Fruit fly (Drosophila melanogaster) whole organism, embryonic: ENCODE data around the gene ppl.

ENCODE experiments used
- Atf6 ChIP-seq: fragments of 200-800 bp; sonication (Bioruptor generic); IDR thresholded peaks from 2 replicates; pipeline ENCODE4 v1.3.6; 2022; ENCODE audit warnings: missing biosample characterization, missing genetic modification characterization
- Bdp1 ChIP-seq: fragments of 200-800 bp; sonication (Bioruptor generic); optimal IDR thresholded peaks from 3 replicates; lab custom pipeline; 2016; ENCODE audit warnings: missing biosample characterization, missing genetic modification characterization
- Bgb ChIP-seq: fragments of 200-800 bp; sonication (Bioruptor generic); IDR thresholded peaks from 2 replicates; pipeline ENCODE4 v1.3.6; 2022; ENCODE audit warnings: missing biosample characterization, missing genetic modification characterization; ENCODE audit not compliant: partially characterized antibody
- CG10147 ChIP-seq: fragments of 200-800 bp; sonication (Bioruptor generic); optimal IDR thresholded peaks from 2 replicates; lab custom pipeline; 2019; ENCODE audit warnings: missing biosample characterization, mild to moderate bottlenecking, missing genetic modification characterization, moderate library complexity
- CG10267 ChIP-seq: fragments of 200-800 bp; sonication (Bioruptor generic); optimal IDR thresholded peaks from 2 replicates; lab custom pipeline; 2018; ENCODE audit warnings: missing biosample characterization, mild to moderate bottlenecking, missing genetic modification characterization, moderate library complexity
- CG11247 ChIP-seq: fragments of 200-800 bp; sonication (Bioruptor generic); IDR thresholded peaks from 2 replicates; pipeline ENCODE4 v1.3.6; 2022; ENCODE audit warnings: missing biosample characterization, missing genetic modification characterization
- CG11456 ChIP-seq: fragments of 200-800 bp; sonication (Bioruptor generic); IDR thresholded peaks from 3 replicates; pipeline ENCODE4 v1.3.6; 2022; ENCODE audit warnings: missing biosample characterization, missing genetic modification characterization
- CG13296 ChIP-seq: fragments of 200-800 bp; sonication (Bioruptor generic); optimal IDR thresholded peaks from 3 replicates; lab custom pipeline; 2018; ENCODE audit warnings: missing biosample characterization, mild to moderate bottlenecking, missing genetic modification characterization
- CG13424 ChIP-seq: fragments of 200-800 bp; sonication (Bioruptor generic); optimal IDR thresholded peaks from 2 replicates; lab custom pipeline; 2019; ENCODE audit warnings: missing biosample characterization, mild to moderate bottlenecking, missing genetic modification characterization, moderate library complexity
- CG14441 ChIP-seq: fragments of 200-800 bp; sonication (Bioruptor generic); IDR thresholded peaks from 2 replicates; pipeline ENCODE4 v1.3.6; 2022; ENCODE audit warnings: missing biosample characterization, missing genetic modification characterization
- CG15073 ChIP-seq: fragments of 200-800 bp; sonication (Bioruptor generic); optimal IDR thresholded peaks from 2 replicates; lab custom pipeline; 2016; ENCODE audit warnings: missing biosample characterization, missing genetic modification characterization
- CG15601 ChIP-seq: fragments of 200-800 bp; sonication (Bioruptor generic); optimal IDR thresholded peaks from 3 replicates; lab custom pipeline; 2019; ENCODE audit warnings: missing biosample characterization, mild to moderate bottlenecking, missing genetic modification characterization, moderate library complexity
- CG18011 ChIP-seq: fragments of 200-800 bp; sonication (Bioruptor generic); optimal IDR thresholded peaks from 2 replicates; lab custom pipeline; 2017; ENCODE audit warnings: missing biosample characterization, missing genetic modification characterization, mild to moderate bottlenecking, moderate library complexity, missing genotype
- CG2116 ChIP-seq: fragments of 200-800 bp; sonication (Bioruptor generic); optimal IDR thresholded peaks from 3 replicates; lab custom pipeline; 2018; ENCODE audit warnings: missing biosample characterization, mild to moderate bottlenecking, missing genetic modification characterization
- CG5953 ChIP-seq: fragments of 200-800 bp; sonication (Bioruptor generic); IDR thresholded peaks from 2 replicates; pipeline ENCODE4 v1.3.6; 2022; ENCODE audit warnings: missing biosample characterization, missing genetic modification characterization
- CG6654 ChIP-seq: fragments of 200-800 bp; sonication (Bioruptor generic); optimal IDR thresholded peaks from 2 replicates; lab custom pipeline; 2017; ENCODE audit warnings: missing biosample characterization, mild to moderate bottlenecking, missing genetic modification characterization
- CG6854 ChIP-seq: fragments of 200-800 bp; sonication (Bioruptor generic); optimal IDR thresholded peaks from 3 replicates; lab custom pipeline; 2017; ENCODE audit warnings: missing biosample characterization, mild to moderate bottlenecking, missing genetic modification characterization
- CG7987 ChIP-seq: fragments of 200-800 bp; sonication (Bioruptor generic); optimal IDR thresholded peaks from 2 replicates; lab custom pipeline; 2018; ENCODE audit warnings: missing biosample characterization, mild to moderate bottlenecking, missing genetic modification characterization, moderate library complexity
- CG9609 ChIP-seq: fragments of 200-800 bp; sonication (Bioruptor generic); optimal IDR thresholded peaks from 3 replicates; lab custom pipeline; 2016; ENCODE audit warnings: missing biosample characterization, missing genetic modification characterization
- CG9876 ChIP-seq: fragments of 200-800 bp; sonication (Bioruptor generic); optimal IDR thresholded peaks from 2 replicates; lab custom pipeline; 2016; ENCODE audit warnings: missing biosample characterization, missing genetic modification characterization
- Dip3 ChIP-seq: fragments of 200-800 bp; sonication (Bioruptor generic); optimal IDR thresholded peaks from 3 replicates; lab custom pipeline; 2016; ENCODE audit warnings: missing biosample characterization, missing genetic modification characterization
- Dll ChIP-seq: fragments of 200-800 bp; sonication (Bioruptor generic); IDR thresholded peaks from 4 replicates; pipeline ENCODE4 v1.3.6; 2022; ENCODE audit warnings: missing biosample characterization, missing genetic modification characterization; ENCODE audit not compliant: partially characterized antibody
- Dref ChIP-seq: fragments of 200-800 bp; sonication (Bioruptor generic); IDR thresholded peaks from 2 replicates; pipeline ENCODE4 v1.3.6; 2022; ENCODE audit warnings: missing biosample characterization, missing genetic modification characterization
- Ets65A ChIP-seq: fragments of 200-800 bp; sonication (Bioruptor generic); peaks from one replicate; lab custom pipeline; 2016; ENCODE audit warnings: missing biosample characterization, missing genetic modification characterization
- HmgD ChIP-seq: fragments of 200-800 bp; sonication (Bioruptor generic); optimal IDR thresholded peaks from 3 replicates; lab custom pipeline; 2016; ENCODE audit warnings: missing biosample characterization, missing genetic modification characterization
- HmgZ ChIP-seq: fragments of 200-800 bp; sonication (Bioruptor generic); optimal IDR thresholded peaks from 2 replicates; lab custom pipeline; 2018; ENCODE audit warnings: missing biosample characterization, mild to moderate bottlenecking, missing genetic modification characterization
- Med ChIP-seq: fragments of 200-800 bp; sonication (Bioruptor generic); peaks from one replicate; lab custom pipeline; 2016; ENCODE audit warnings: missing biosample characterization, missing genetic modification characterization, mild to moderate bottlenecking, inconsistent platforms, moderate library complexity
- Nf-YB ChIP-seq: fragments of 200-800 bp; sonication (Bioruptor generic); optimal IDR thresholded peaks from 3 replicates; lab custom pipeline; 2019; ENCODE audit warnings: missing biosample characterization, mild to moderate bottlenecking, missing genetic modification characterization, moderate library complexity
- Pdp1 ChIP-seq, 2 experiments: fragments of 200-800 bp; sonication (Bioruptor generic); optimal IDR thresholded peaks; 3 replicates each; lab custom pipeline; 2016; ENCODE audit warnings: missing biosample characterization in 2 of 2, missing genetic modification characterization in 2 of 2, mild to moderate bottlenecking in 1 of 2, moderate library complexity in 1 of 2
- Sry-δ ChIP-seq: fragments of 200-800 bp; sonication (Bioruptor generic); optimal IDR thresholded peaks from 2 replicates; lab custom pipeline; 2016; ENCODE audit warnings: missing biosample characterization, missing genetic modification characterization
- amos ChIP-seq: fragments of 200-800 bp; sonication (Bioruptor generic); IDR thresholded peaks from 2 replicates; pipeline ENCODE4 v1.3.6; 2022; ENCODE audit warnings: missing biosample characterization, missing genetic modification characterization; ENCODE audit not compliant: partially characterized antibody
- bsh ChIP-seq, 2 experiments: fragments of 200-800 bp; sonication (Bioruptor generic); optimal IDR thresholded peaks; 2 replicates each; lab custom pipeline; 2017 to 2018; ENCODE audit warnings: mild to moderate bottlenecking in 2 of 2, missing biosample characterization in 2 of 2, missing genetic modification characterization in 2 of 2, moderate library complexity in 1 of 2
- crol ChIP-seq: fragments of 200-800 bp; sonication (Bioruptor generic); IDR thresholded peaks from 2 replicates; pipeline ENCODE4 v1.3.6; 2022; ENCODE audit warnings: missing biosample characterization, missing genetic modification characterization
- dmrt99B ChIP-seq: fragments of 200-800 bp; sonication (Bioruptor generic); optimal IDR thresholded peaks from 2 replicates; lab custom pipeline; 2018; ENCODE audit warnings: missing biosample characterization, mild to moderate bottlenecking, missing genetic modification characterization, moderate library complexity
- gem ChIP-seq: fragments of 200-800 bp; sonication (Bioruptor generic); optimal IDR thresholded peaks from 2 replicates; lab custom pipeline; 2019; ENCODE audit warnings: missing biosample characterization, mild to moderate bottlenecking, missing genetic modification characterization, moderate library complexity
- ken ChIP-seq: fragments of 200-800 bp; sonication (Bioruptor generic); IDR thresholded peaks from 3 replicates; pipeline ENCODE4 v1.3.6; 2022; ENCODE audit warnings: missing biosample characterization, missing genetic modification characterization
- phol ChIP-seq: fragments of 200-800 bp; sonication (Bioruptor generic); optimal IDR thresholded peaks from 3 replicates; lab custom pipeline; 2018; ENCODE audit warnings: missing biosample characterization, mild to moderate bottlenecking, missing genetic modification characterization, moderate library complexity
- pzg ChIP-seq: fragments of 200-800 bp; sonication (Bioruptor generic); optimal IDR thresholded peaks from 3 replicates; lab custom pipeline; 2018; ENCODE audit warnings: missing biosample characterization, mild to moderate bottlenecking, missing genetic modification characterization, moderate library complexity
- salm ChIP-seq: fragments of 200-800 bp; sonication (Bioruptor generic); optimal IDR thresholded peaks from 2 replicates; lab custom pipeline; 2018; ENCODE audit warnings: missing biosample characterization, mild to moderate bottlenecking, missing genetic modification characterization
- sens ChIP-seq: fragments of 200-800 bp; sonication (Bioruptor generic); peaks from one replicate; lab custom pipeline; 2016; ENCODE audit warnings: missing biosample characterization, missing genetic modification characterization
- sim ChIP-seq: fragments of 200-800 bp; sonication (Bioruptor generic); IDR thresholded peaks from 2 replicates; pipeline ENCODE4 v1.3.6; 2022; ENCODE audit warnings: missing biosample characterization, missing genetic modification characterization
- slp2 ChIP-seq: fragments of 200-800 bp; sonication (Bioruptor generic); optimal IDR thresholded peaks from 2 replicates; lab custom pipeline; 2016; ENCODE audit warnings: missing biosample characterization, missing genetic modification characterization
- tna ChIP-seq: fragments of 200-800 bp; sonication (Bioruptor generic); IDR thresholded peaks from 2 replicates; pipeline ENCODE4 v1.3.6; 2022; ENCODE audit warnings: missing biosample characterization, missing genetic modification characterization; ENCODE audit not compliant: partially characterized antibody
- trem ChIP-seq: fragments of 200-800 bp; optimal IDR thresholded peaks from 3 replicates; lab custom pipeline; 2019; ENCODE audit warnings: missing biosample characterization, mild to moderate bottlenecking, missing genetic modification characterization, moderate library complexity
- twi ChIP-seq: fragments of 200-800 bp; optimal IDR thresholded peaks from 2 replicates; lab custom pipeline; 2019; ENCODE audit warnings: missing biosample characterization, mild to moderate bottlenecking, missing genetic modification characterization, moderate library complexity
- unpg ChIP-seq: fragments of 200-800 bp; sonication (Bioruptor generic); optimal IDR thresholded peaks from 3 replicates; lab custom pipeline; 2018; ENCODE audit warnings: missing biosample characterization, mild to moderate bottlenecking, missing genetic modification characterization, moderate library complexity
- vvl ChIP-seq: fragments of 200-800 bp; sonication (Bioruptor generic); IDR thresholded peaks from 2 replicates; pipeline ENCODE4 v1.3.6; 2022; ENCODE audit warnings: missing biosample characterization, missing genetic modification characterization
- z ChIP-seq: fragments of 200-800 bp; sonication (Bioruptor generic); IDR thresholded peaks from 3 replicates; pipeline ENCODE4 v1.3.6; 2022; ENCODE audit warnings: missing biosample characterization, missing genetic modification characterization
- zen ChIP-seq: fragments of 200-800 bp; sonication (Bioruptor generic); optimal IDR thresholded peaks from 3 replicates; lab custom pipeline; 2018; ENCODE audit warnings: missing biosample characterization, mild to moderate bottlenecking, missing genetic modification characterization, moderate library complexity

ppl gene

DNA sequence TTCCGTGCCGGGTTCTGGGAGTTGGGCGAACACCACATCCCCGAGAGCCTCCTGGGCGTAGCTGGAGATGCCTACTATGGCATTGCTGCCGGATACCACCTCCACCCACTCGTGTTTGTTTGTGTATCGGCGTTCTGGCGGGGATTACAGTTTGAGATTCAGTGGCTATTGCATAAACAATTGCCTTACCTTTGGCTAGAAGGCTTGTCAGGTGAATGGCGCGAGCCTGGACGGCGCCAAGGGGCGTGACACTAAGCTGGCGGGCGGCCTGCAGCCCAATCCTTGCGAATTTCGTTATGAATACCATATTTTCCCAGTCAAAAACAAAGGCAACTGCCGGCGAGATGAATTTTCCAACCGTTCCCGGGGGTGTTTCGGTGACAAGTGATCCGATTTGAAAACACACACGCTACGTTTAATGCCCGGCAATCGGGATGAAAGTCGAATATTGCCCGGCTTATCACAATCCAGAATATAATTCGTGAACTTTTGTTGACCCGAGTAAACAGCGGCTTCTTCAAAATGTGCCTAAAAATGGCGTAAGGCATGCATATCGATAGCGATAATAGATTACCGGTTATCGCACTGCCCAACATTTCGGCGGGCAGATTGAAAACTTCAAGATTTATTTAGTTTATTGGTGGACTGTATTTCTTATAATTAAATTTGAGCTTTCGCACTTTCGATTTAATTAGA lies at the start of gene ppl (continued):
- TF ChIP-seq twi: no peak
- TF ChIP-seq CG6654: peak; percentile 97
- TF ChIP-seq phol (tag; lab: Kevin White, UChicago): peak; percentile 47
- TF ChIP-seq CG6854: peak; percentile 23
- TF ChIP-seq Dip3: no peak
- peak; percentile 5 for TF ChIP-seq CG13424 (tag; lab: Kevin White, UChicago)
- TF ChIP-seq CG2116 (GFP tag; lab: Kevin White, UChicago): peak; percentile 71
- TF ChIP-seq trem (tag; lab: Kevin White, UChicago): peak; percentile 47
- peak; percentile 37; the same call in 1 of the 2 replicates for TF ChIP-seq tna (GFP tag; lab: Robert Waterston, UW)
- peak; percentile 60 for TF ChIP-seq Med (GFP tag; lab: Kevin White, UChicago)
- TF ChIP-seq Dll (GFP tag; lab: Robert Waterston, UW): peak; percentile 63; the same call in 2 of the 4 replicates
- TF ChIP-seq CG10147 (GFP tag; lab: Kevin White, UChicago): peak; percentile 9
- TF ChIP-seq CG14441: no peak
- no peak for TF ChIP-seq CG5953 (GFP tag; lab: Robert Waterston, UW)
- peak; percentile 4 for TF ChIP-seq zen (tag; lab: Kevin White, UChicago)
- no peak for TF ChIP-seq sim (GFP tag; lab: Robert Waterston, UW)
- TF ChIP-seq amos (GFP tag; lab: Robert Waterston, UW): peak; percentile 60; the same call in 1 of the 2 replicates
- no peak for TF ChIP-seq dmrt99B (tag; lab: Kevin White, UChicago)
- TF ChIP-seq CG15601 (tag; lab: Kevin White, UChicago): peak; percentile 7
- TF ChIP-seq sens (GFP tag; lab: Kevin White, UChicago): peak; percentile 78
- peak; percentile 47 for TF ChIP-seq CG7987
- no peak for TF ChIP-seq CG11247
- peak in 1 of 2 experiments; percentile 81 for TF ChIP-seq Pdp1 (GFP tag; optimal IDR thresholded peaks at IDR 0.05; lab: Kevin White, UChicago)
- TF ChIP-seq CG18011 (GFP tag; lab: Kevin White, UChicago): no peak
- TF ChIP-seq CG9876 (GFP tag; lab: Kevin White, UChicago): no peak
- peak; percentile 22 for TF ChIP-seq gem (tag; lab: Kevin White, UChicago)
- TF ChIP-seq bsh (GFP tag; optimal IDR thresholded peaks at IDR 0.05; lab: Kevin White, UChicago): peak in 1 of 2 experiments; percentile 9
- peak; percentile 87 for TF ChIP-seq pzg (GFP tag; lab: Kevin White, UChicago)
- no peak for TF ChIP-seq CG13296 (GFP tag; lab: Kevin White, UChicago)
- no peak for TF ChIP-seq HmgD (GFP tag; lab: Kevin White, UChicago)
- 0 out of 3 replicates have a peak, but pooled peaks have one; percentile 20 for TF ChIP-seq z (GFP tag; lab: Robert Waterston, UW)
- peak; percentile 77 for TF ChIP-seq Sry-δ (GFP tag; lab: Kevin White, UChicago)
- peak; percentile 19 for TF ChIP-seq HmgZ
- TF ChIP-seq CG10267 (tag; lab: Kevin White, UChicago): peak; percentile 5
- peak; percentile 31; the same call in 1 of the 2 replicates for TF ChIP-seq vvl (GFP tag; lab: Robert Waterston, UW)
- TF ChIP-seq, all 482 proteins: peak for 93

dm6 chr3L:21324724-21325123 lies 43.4 kb upstream of the ppl start:
- TF ChIP-seq crol (no peak), salm (tag; lab: Kevin White, UChicago) (no peak), CG15073 (GFP tag; lab: Kevin White, UChicago) (no peak), slp2 (no peak), unpg (GFP tag; lab: Kevin White, UChicago) (no peak), Dref (GFP tag; lab: Robert Waterston, UW) (0 out of 2 replicates have a peak, but pooled peaks have one; percentile 2), Nf-YB (GFP tag; lab: Kevin White, UChicago) (no peak), Bgb (no peak), ken (GFP tag; lab: Robert Waterston, UW) (0 out of 3 replicates have a peak, but pooled peaks have one; percentile 6), Ets65A (GFP tag; lab: Kevin White, UChicago) (peak; percentile 50), CG9609 (GFP tag; lab: Kevin White, UChicago) (no peak), Bdp1 (GFP tag; lab: Kevin White, UChicago) (no peak), CG11456 (GFP tag; lab: Robert Waterston, UW) (0 out of 3 replicates have a peak, but pooled peaks have one; percentile 54), Atf6 (GFP tag; lab: Robert Waterston, UW) (no peak)
